Fruit fly (Drosophila melanogaster) whole organism, prepupa: ENCODE results near the gene CG32259.

Experiments used
- CG11762 ChIP-seq: fragments of 200-800 bp; sonication (Bioruptor generic); optimal IDR thresholded peaks from 3 replicates; lab custom pipeline; 2016; ENCODE audit warnings: missing biosample characterization, missing genetic modification characterization; ENCODE audit not compliant: insufficient read depth
- CG15336 ChIP-seq: fragments of 200-800 bp; sonication (Bioruptor generic); IDR thresholded peaks from 2 replicates; pipeline ENCODE4 v1.3.6; 2022; ENCODE audit warnings: missing biosample characterization, missing genetic modification characterization
- CG1621 ChIP-seq: fragments of 200-800 bp; sonication (Bioruptor generic); optimal IDR thresholded peaks from 3 replicates; lab custom pipeline; 2018; ENCODE audit warnings: missing biosample characterization, mild to moderate bottlenecking, missing genetic modification characterization
- CG3032 ChIP-seq: fragments of 200-800 bp; optimal IDR thresholded peaks from 2 replicates; lab custom pipeline; 2019; ENCODE audit warnings: missing biosample characterization, mild to moderate bottlenecking, missing genetic modification characterization, moderate library complexity
- CG31627 ChIP-seq: fragments of 200-800 bp; sonication (Bioruptor generic); optimal IDR thresholded peaks from 3 replicates; lab custom pipeline; 2016; ENCODE audit warnings: missing biosample characterization, missing genetic modification characterization
- CG34406 ChIP-seq: fragments of 200-800 bp; sonication (Bioruptor generic); optimal IDR thresholded peaks from 3 replicates; lab custom pipeline; 2016; ENCODE audit warnings: missing biosample characterization, missing genetic modification characterization
- CG3919 ChIP-seq: fragments of 200-800 bp; sonication (Bioruptor generic); optimal IDR thresholded peaks from 3 replicates; lab custom pipeline; 2016; ENCODE audit warnings: missing biosample characterization, missing genetic modification characterization
- CG4318 ChIP-seq: fragments of 200-800 bp; sonication (Bioruptor generic); optimal IDR thresholded peaks from 3 replicates; lab custom pipeline; 2017; ENCODE audit warnings: missing biosample characterization, mild to moderate bottlenecking, missing genetic modification characterization
- CG6163 ChIP-seq: fragments of 200-800 bp; sonication (Bioruptor generic); IDR thresholded peaks from 3 replicates; pipeline ENCODE4 v1.3.6; 2022; ENCODE audit warnings: missing biosample characterization, missing genetic modification characterization
- CG6792 ChIP-seq: fragments of 200-800 bp; sonication (Bioruptor generic); optimal IDR thresholded peaks from 3 replicates; lab custom pipeline; 2016; ENCODE audit warnings: missing biosample characterization, missing genetic modification characterization
- CG6808 ChIP-seq: fragments of 200-800 bp; sonication (Bioruptor generic); optimal IDR thresholded peaks from 3 replicates; lab custom pipeline; 2017; ENCODE audit warnings: missing biosample characterization, missing genetic modification characterization, mild to moderate bottlenecking, moderate library complexity, missing genetic modification reagents
- CG7368 ChIP-seq: fragments of 200-800 bp; sonication (Bioruptor generic); optimal IDR thresholded peaks from 3 replicates; lab custom pipeline; 2016; ENCODE audit warnings: missing biosample characterization, missing genetic modification characterization
- Eip75B ChIP-seq: fragments of 200-800 bp; sonication (Bioruptor generic); optimal IDR thresholded peaks from 3 replicates; lab custom pipeline; 2016; ENCODE audit warnings: missing biosample characterization, missing genetic modification characterization
- Eip78C ChIP-seq: fragments of 200-800 bp; sonication (Bioruptor generic); peaks from one replicate; lab custom pipeline; 2016; ENCODE audit warnings: missing biosample characterization, missing genetic modification characterization
- Eip93F ChIP-seq: fragments of 200-800 bp; sonication (Bioruptor generic); optimal IDR thresholded peaks from 2 replicates; lab custom pipeline; 2016; ENCODE audit warnings: missing biosample characterization, mild to moderate bottlenecking, missing genetic modification characterization
- Ets21C ChIP-seq: fragments of 200-800 bp; sonication (Bioruptor generic); optimal IDR thresholded peaks from 3 replicates; lab custom pipeline; 2016; ENCODE audit warnings: missing biosample characterization, missing genetic modification characterization
- Ets96B ChIP-seq: fragments of 200-800 bp; optimal IDR thresholded peaks from 2 replicates; lab custom pipeline; 2019; ENCODE audit warnings: missing biosample characterization, mild to moderate bottlenecking, missing genetic modification characterization, moderate library complexity
- Gug ChIP-seq: fragments of 200-800 bp; sonication (Bioruptor generic); IDR thresholded peaks from 2 replicates; pipeline ENCODE4 v1.3.6; 2022; ENCODE audit warnings: missing biosample characterization, missing genetic modification characterization
- Hr38 ChIP-seq: sonication (Bioruptor generic); optimal IDR thresholded peaks from 2 replicates; lab custom pipeline; 2016; ENCODE audit warnings: missing biosample characterization, missing genetic modification characterization
- Hr39 ChIP-seq: fragments of 200-800 bp; sonication (Bioruptor generic); optimal IDR thresholded peaks from 2 replicates; lab custom pipeline; 2016; ENCODE audit warnings: missing biosample characterization, missing genetic modification characterization
- Met ChIP-seq: fragments of 200-800 bp; sonication (Bioruptor generic); optimal IDR thresholded peaks from 3 replicates; lab custom pipeline; 2016; ENCODE audit warnings: missing biosample characterization, missing genetic modification characterization
- OdsH ChIP-seq: fragments of 200-800 bp; sonication (Bioruptor generic); optimal IDR thresholded peaks from 3 replicates; lab custom pipeline; 2016; ENCODE audit warnings: missing biosample characterization, missing genetic modification characterization
- Smox ChIP-seq: fragments of 200-800 bp; sonication (Bioruptor generic); optimal IDR thresholded peaks from 3 replicates; lab custom pipeline; 2016; ENCODE audit warnings: missing biosample characterization, missing genetic modification characterization
- Sox14 ChIP-seq: fragments of 200-800 bp; sonication (Bioruptor generic); optimal IDR thresholded peaks from 3 replicates; lab custom pipeline; 2016; ENCODE audit warnings: missing biosample characterization, missing genetic modification characterization
- Sox15 ChIP-seq: fragments of 200-800 bp; sonication (Bioruptor generic); optimal IDR thresholded peaks from 3 replicates; lab custom pipeline; 2016; ENCODE audit warnings: missing biosample characterization, missing genetic modification characterization
- acj6 ChIP-seq: fragments of 200-800 bp; sonication (Bioruptor generic); optimal IDR thresholded peaks from 3 replicates; lab custom pipeline; 2016; ENCODE audit warnings: missing biosample characterization, missing genetic modification characterization
- cyc ChIP-seq: fragments of 200-800 bp; sonication (Bioruptor generic); optimal IDR thresholded peaks from 3 replicates; lab custom pipeline; 2016; ENCODE audit warnings: missing biosample characterization, missing genetic modification characterization
- dac ChIP-seq: fragments of 200-800 bp; sonication (Bioruptor generic); optimal IDR thresholded peaks from 2 replicates; lab custom pipeline; 2017; ENCODE audit warnings: missing biosample characterization, mild to moderate bottlenecking, missing genetic modification characterization
- esn ChIP-seq: fragments of 200-800 bp; sonication (Bioruptor generic); optimal IDR thresholded peaks from 2 replicates; lab custom pipeline; 2016; ENCODE audit warnings: missing biosample characterization, mild to moderate bottlenecking, missing genetic modification characterization, moderate library complexity
- fd59A ChIP-seq: fragments of 200-800 bp; sonication (Bioruptor generic); optimal IDR thresholded peaks from 2 replicates; lab custom pipeline; 2017; ENCODE audit warnings: missing biosample characterization, mild to moderate bottlenecking, missing genetic modification characterization, missing genetic modification reagents
- fkh ChIP-seq: fragments of 200-800 bp; sonication (Bioruptor generic); optimal IDR thresholded peaks from 3 replicates; lab custom pipeline; 2017; ENCODE audit warnings: missing biosample characterization, mild to moderate bottlenecking, missing genetic modification characterization, moderate library complexity
- pdm3 ChIP-seq: fragments of 200-800 bp; sonication (Bioruptor generic); optimal IDR thresholded peaks from 3 replicates; lab custom pipeline; 2016; ENCODE audit warnings: missing biosample characterization, missing genetic modification characterization
- salr ChIP-seq, 2 experiments: fragments of 200-800 bp; sonication (Bioruptor generic); optimal IDR thresholded peaks; 3 replicates each; lab custom pipeline; 2016 to 2018; ENCODE audit warnings: missing biosample characterization in 2 of 2, missing genetic modification characterization in 2 of 2, mild to moderate bottlenecking in 1 of 2
- ss ChIP-seq, 2 experiments: fragments of 200-800 bp; sonication (Bioruptor generic); optimal IDR thresholded peaks; 2 replicates in 1 of 2; 3 replicates in 1 of 2; lab custom pipeline; 2017 to 2018; ENCODE audit warnings: mild to moderate bottlenecking in 2 of 2, missing biosample characterization in 2 of 2, missing genetic modification characterization in 2 of 2, moderate library complexity in 1 of 2
- svp ChIP-seq: fragments of 200-800 bp; sonication (Bioruptor generic); peaks from one replicate; lab custom pipeline; 2016; ENCODE audit warnings: missing biosample characterization, missing genetic modification characterization
- topi ChIP-seq: fragments of 200-800 bp; sonication (Bioruptor generic); optimal IDR thresholded peaks from 3 replicates; lab custom pipeline; 2016; ENCODE audit warnings: missing biosample characterization, missing genetic modification characterization
- vri ChIP-seq: fragments of 200-800 bp; sonication (Bioruptor generic); optimal IDR thresholded peaks from 3 replicates; lab custom pipeline; 2016; ENCODE audit warnings: missing biosample characterization, mild to moderate bottlenecking, missing genetic modification characterization

CG32259 gene

dm6 chr3L:4107120-4107519, 38.0 kb downstream of the CG32259 start (continued):
- no peak for TF ChIP-seq dac (GFP tag; lab: Kevin White, UChicago)
- no peak for TF ChIP-seq fd59A (GFP tag; lab: Kevin White, UChicago)
- no peak for TF ChIP-seq Gug (GFP tag; lab: Robert Waterston, UW)
- TF ChIP-seq topi (GFP tag; lab: Kevin White, UChicago): no peak
- no peak for TF ChIP-seq OdsH (GFP tag; lab: Kevin White, UChicago)
- TF ChIP-seq CG1621 (tag; lab: Kevin White, UChicago): no peak
- peak; percentile 69 for TF ChIP-seq Eip78C (GFP tag; lab: Kevin White, UChicago)
- TF ChIP-seq CG31627 (GFP tag; lab: Kevin White, UChicago): no peak
- no peak for TF ChIP-seq CG15336
- no peak for TF ChIP-seq pdm3 (GFP tag; lab: Kevin White, UChicago)
- TF ChIP-seq Sox14 (GFP tag; lab: Kevin White, UChicago): no peak
- no peak for TF ChIP-seq Hr39
- no peak for TF ChIP-seq Hr38
- no peak for TF ChIP-seq Ets21C (GFP tag; lab: Kevin White, UChicago)
- TF ChIP-seq CG3032 (tag; lab: Kevin White, UChicago): no peak
- TF ChIP-seq svp (GFP tag; lab: Kevin White, UChicago): peak; percentile 77
- no peak for TF ChIP-seq CG11762 (GFP tag; lab: Kevin White, UChicago)
- TF ChIP-seq Sox15: no peak
- no peak for TF ChIP-seq CG3919 (GFP tag; lab: Kevin White, UChicago)
- TF ChIP-seq acj6 (GFP tag; lab: Kevin White, UChicago): no peak

- TF ChIP-seq CG15336: no peak; the same call in 1 of the 2 replicates
- TF ChIP-seq vri (GFP tag; lab: Kevin White, UChicago): peak; percentile 17
- no peak for TF ChIP-seq CG34406 (GFP tag; lab: Kevin White, UChicago)
- peak; percentile 15 for TF ChIP-seq svp (GFP tag; lab: Kevin White, UChicago)
- TF ChIP-seq fkh (GFP tag; lab: Kevin White, UChicago): peak; percentile 93
- TF ChIP-seq CG4318 (GFP tag; lab: Kevin White, UChicago): no peak
- no peak for TF ChIP-seq Ets96B (tag; lab: Kevin White, UChicago)
- no peak for TF ChIP-seq Smox
- no peak for TF ChIP-seq Met
- TF ChIP-seq CG6792 (GFP tag; lab: Kevin White, UChicago): no peak
- no peak for TF ChIP-seq acj6 (GFP tag; lab: Kevin White, UChicago)
- peak; percentile 56 for TF ChIP-seq Eip78C (GFP tag; lab: Kevin White, UChicago)
- TF ChIP-seq CG6163 (GFP tag; lab: Robert Waterston, UW): 0 out of 3 replicates have a peak, but pooled peaks have one; percentile 9
- peak; percentile 54 for TF ChIP-seq Sox14 (GFP tag; lab: Kevin White, UChicago)
- TF ChIP-seq esn (GFP tag; lab: Kevin White, UChicago): no peak
- no peak for TF ChIP-seq CG3919 (GFP tag; lab: Kevin White, UChicago)
- peak; percentile 41 to 49 for TF ChIP-seq ss (GFP tag; optimal IDR thresholded peaks at IDR 0.05; lab: Kevin White, UChicago)
- no peak for TF ChIP-seq CG7368 (GFP tag; lab: Kevin White, UChicago)
- no peak for TF ChIP-seq salr (GFP tag; optimal IDR thresholded peaks at IDR 0.05; lab: Kevin White, UChicago)
- no peak for TF ChIP-seq Eip93F (GFP tag; lab: Kevin White, UChicago)
- no peak for TF ChIP-seq CG6808 (GFP tag; lab: Kevin White, UChicago)
- no peak for TF ChIP-seq Eip75B (GFP tag; lab: Kevin White, UChicago)
- TF ChIP-seq cyc: no peak
- peak; percentile 28 for TF ChIP-seq CG1621 (tag; lab: Kevin White, UChicago)
- TF ChIP-seq, all 60 proteins: peak for 8
Observed at dm6 chr3L:4108072-4108843, 39.1 kb downstream of the CG32259 start, which contains the start of gene Ack. Gene Ack, plus strand, starts transcription at chr3L:4108186.
